Fruit fly (Drosophila melanogaster) whole organism, embryonic: ENCODE measurements around the gene CG11843.

Experiments used
- Adf1 ChIP-seq: fragments of 200-800 bp; sonication (Bioruptor generic); IDR thresholded peaks from 2 replicates; pipeline ENCODE4 v1.3.6; 2022; ENCODE audit warnings: missing biosample characterization, missing genetic modification characterization
- B-H2 ChIP-seq: fragments of 200-800 bp; sonication (Bioruptor generic); optimal IDR thresholded peaks from 2 replicates; lab custom pipeline; 2018; ENCODE audit warnings: missing biosample characterization, mild to moderate bottlenecking, missing genetic modification characterization
- CG10147 ChIP-seq: fragments of 200-800 bp; sonication (Bioruptor generic); optimal IDR thresholded peaks from 2 replicates; lab custom pipeline; 2019; ENCODE audit warnings: missing biosample characterization, mild to moderate bottlenecking, missing genetic modification characterization, moderate library complexity
- CG14860 ChIP-seq: fragments of 200-800 bp; sonication (Bioruptor generic); IDR thresholded peaks from 3 replicates; pipeline ENCODE4 v1.3.6; 2022; ENCODE audit warnings: missing biosample characterization, missing genetic modification characterization; ENCODE audit not compliant: partially characterized antibody
- CG14965 ChIP-seq: fragments of 200-800 bp; sonication (Bioruptor generic); optimal IDR thresholded peaks from 2 replicates; lab custom pipeline; 2016; ENCODE audit warnings: missing biosample characterization, missing genetic modification characterization, borderline replicate concordance
- CG15073 ChIP-seq: fragments of 200-800 bp; sonication (Bioruptor generic); optimal IDR thresholded peaks from 2 replicates; lab custom pipeline; 2016; ENCODE audit warnings: missing biosample characterization, missing genetic modification characterization
- CG1602 ChIP-seq: fragments of 200-800 bp; sonication (Bioruptor generic); optimal IDR thresholded peaks from 3 replicates; lab custom pipeline; 2016; ENCODE audit warnings: missing biosample characterization, missing genetic modification characterization
- CG17802 ChIP-seq: fragments of 200-800 bp; sonication (Bioruptor generic); optimal IDR thresholded peaks from 2 replicates; lab custom pipeline; 2018; ENCODE audit warnings: missing biosample characterization, mild to moderate bottlenecking, missing genetic modification characterization, moderate library complexity
- CG18764 ChIP-seq: fragments of 200-800 bp; sonication (Bioruptor generic); optimal IDR thresholded peaks from 3 replicates; lab custom pipeline; 2016; ENCODE audit warnings: missing biosample characterization, missing genetic modification characterization
- CG2120 ChIP-seq: fragments of 200-800 bp; sonication (Bioruptor generic); optimal IDR thresholded peaks from 3 replicates; lab custom pipeline; 2016; ENCODE audit warnings: missing biosample characterization, missing genetic modification characterization
- CG2678 ChIP-seq: fragments of 200-800 bp; sonication (Bioruptor generic); optimal IDR thresholded peaks from 3 replicates; lab custom pipeline; 2019; ENCODE audit warnings: missing biosample characterization, mild to moderate bottlenecking, missing genetic modification characterization, moderate library complexity
- CG31224 ChIP-seq: fragments of 200-800 bp; sonication (Bioruptor generic); IDR thresholded peaks from 2 replicates; pipeline ENCODE4 v1.3.6; 2022; ENCODE audit warnings: missing biosample characterization, missing genetic modification characterization
- CG31441 ChIP-seq: fragments of 200-800 bp; sonication (Bioruptor generic); IDR thresholded peaks from 2 replicates; pipeline ENCODE4 v1.3.6; 2022; ENCODE audit warnings: missing biosample characterization, missing genetic modification characterization
- CG3281 ChIP-seq: fragments of 200-800 bp; sonication (Bioruptor generic); optimal IDR thresholded peaks from 3 replicates; lab custom pipeline; 2017; ENCODE audit warnings: missing biosample characterization, mild to moderate bottlenecking, missing genetic modification characterization
- CG33213 ChIP-seq: fragments of 200-800 bp; sonication (Bioruptor generic); optimal IDR thresholded peaks from 3 replicates; lab custom pipeline; 2016; ENCODE audit warnings: missing biosample characterization, missing genetic modification characterization
- CG3847 ChIP-seq: fragments of 200-800 bp; sonication (Bioruptor generic); IDR thresholded peaks from 2 replicates; pipeline ENCODE4 v1.3.6; 2022; ENCODE audit warnings: missing biosample characterization, missing genetic modification characterization
- CG6689 ChIP-seq: fragments of 200-800 bp; sonication (Bioruptor generic); IDR thresholded peaks from 2 replicates; pipeline ENCODE4 v1.3.6; 2022; ENCODE audit warnings: missing biosample characterization, missing genetic modification characterization
- CG7372 ChIP-seq: fragments of 200-800 bp; sonication (Bioruptor generic); IDR thresholded peaks from 2 replicates; pipeline ENCODE4 v1.3.6; 2022; ENCODE audit warnings: missing biosample characterization, missing genetic modification characterization
- CG7556 ChIP-seq: fragments of 200-800 bp; sonication (Bioruptor generic); optimal IDR thresholded peaks from 2 replicates; lab custom pipeline; 2017; ENCODE audit warnings: missing biosample characterization, mild to moderate bottlenecking, missing genetic modification characterization
- CG7786 ChIP-seq: fragments of 200-800 bp; sonication (Bioruptor generic); optimal IDR thresholded peaks from 2 replicates; lab custom pipeline; 2016; ENCODE audit warnings: missing biosample characterization, missing genetic modification characterization
- Dfd ChIP-seq, 2 experiments: fragments of >200 bp; optimal IDR thresholded peaks; 2 replicates each; lab custom pipeline; 2017; ENCODE audit warnings: missing biosample characterization in 2 of 2, missing genetic modification characterization in 2 of 2
- Ets97D ChIP-seq: fragments of 200-800 bp; sonication (Bioruptor generic); optimal IDR thresholded peaks from 3 replicates; lab custom pipeline; 2016; ENCODE audit warnings: missing biosample characterization, missing genetic modification characterization
- GATAe ChIP-seq: fragments of 200-800 bp; sonication (Bioruptor generic); conservative IDR thresholded peaks from 2 replicates; pipeline ENCODE4 v1.3.6; 2022; ENCODE audit warnings: missing biosample characterization, missing genetic modification characterization
- Max ChIP-seq: fragments of 200-800 bp; sonication (Bioruptor generic); optimal IDR thresholded peaks from 2 replicates; lab custom pipeline; 2016; ENCODE audit warnings: missing biosample characterization, mild to moderate bottlenecking, missing genetic modification characterization
- NfI ChIP-seq: fragments of 200-800 bp; sonication (Bioruptor generic); optimal IDR thresholded peaks from 3 replicates; lab custom pipeline; 2018; ENCODE audit warnings: missing biosample characterization, mild to moderate bottlenecking, missing genetic modification characterization, moderate library complexity
- Scr ChIP-seq: fragments of 200-800 bp; sonication (Bioruptor generic); IDR thresholded peaks from 2 replicates; pipeline ENCODE4 v1.3.6; 2022; ENCODE audit warnings: missing biosample characterization, missing genetic modification characterization; ENCODE audit not compliant: partially characterized antibody
- Sox102F ChIP-seq: fragments of 200-800 bp; sonication (Bioruptor generic); optimal IDR thresholded peaks from 2 replicates; lab custom pipeline; 2018; ENCODE audit warnings: missing biosample characterization, mild to moderate bottlenecking, missing genetic modification characterization, moderate library complexity
- Spps ChIP-seq: fragments of 200-800 bp; sonication (Bioruptor generic); optimal IDR thresholded peaks from 2 replicates; lab custom pipeline; 2018; ENCODE audit warnings: missing biosample characterization, mild to moderate bottlenecking, missing genetic modification characterization
- bsh ChIP-seq, 2 experiments: fragments of 200-800 bp; sonication (Bioruptor generic); optimal IDR thresholded peaks; 2 replicates each; lab custom pipeline; 2017 to 2018; ENCODE audit warnings: mild to moderate bottlenecking in 2 of 2, missing biosample characterization in 2 of 2, missing genetic modification characterization in 2 of 2, moderate library complexity in 1 of 2
- cato ChIP-seq: fragments of 200-800 bp; sonication (Bioruptor generic); optimal IDR thresholded peaks from 2 replicates; lab custom pipeline; 2016; ENCODE audit warnings: missing biosample characterization, missing genetic modification characterization, borderline replicate concordance
- chif ChIP-seq, 2 experiments: fragments of 200-800 bp; sonication (Bioruptor generic); optimal IDR thresholded peaks; 3 replicates each; lab custom pipeline; 2016; ENCODE audit warnings: missing biosample characterization in 2 of 2, missing genetic modification characterization in 2 of 2
- cwo ChIP-seq: fragments of 200-800 bp; sonication (Bioruptor generic); optimal IDR thresholded peaks from 3 replicates; lab custom pipeline; 2017; ENCODE audit warnings: missing biosample characterization, missing genetic modification characterization, mild to moderate bottlenecking, moderate library complexity, missing genetic modification reagents
- dan ChIP-seq: fragments of 200-800 bp; sonication (Bioruptor generic); IDR thresholded peaks from 2 replicates; pipeline ENCODE4 v1.3.6; 2022; ENCODE audit warnings: missing biosample characterization, missing genetic modification characterization
- disco-r ChIP-seq: fragments of 200-800 bp; sonication (Bioruptor generic); optimal IDR thresholded peaks from 2 replicates; lab custom pipeline; 2016; ENCODE audit warnings: missing biosample characterization, missing genetic modification characterization
- dmrt11E ChIP-seq: fragments of 200-800 bp; sonication (Bioruptor generic); optimal IDR thresholded peaks from 3 replicates; lab custom pipeline; 2018; ENCODE audit warnings: missing biosample characterization, mild to moderate bottlenecking, missing genetic modification characterization, moderate library complexity
- fd3F ChIP-seq: fragments of 200-800 bp; sonication (Bioruptor generic); optimal IDR thresholded peaks from 2 replicates; lab custom pipeline; 2018; ENCODE audit warnings: missing biosample characterization, mild to moderate bottlenecking, missing genetic modification characterization, moderate library complexity
- gcm ChIP-seq: fragments of 200-800 bp; sonication (Bioruptor generic); optimal IDR thresholded peaks from 2 replicates; lab custom pipeline; 2019; ENCODE audit warnings: missing biosample characterization, mild to moderate bottlenecking, missing genetic modification characterization, moderate library complexity
- gem ChIP-seq: fragments of 200-800 bp; sonication (Bioruptor generic); optimal IDR thresholded peaks from 2 replicates; lab custom pipeline; 2019; ENCODE audit warnings: missing biosample characterization, mild to moderate bottlenecking, missing genetic modification characterization, moderate library complexity
- hb ChIP-seq: fragments of 200-800 bp; sonication (Bioruptor generic); IDR thresholded peaks from 3 replicates; pipeline ENCODE4 v1.3.6; 2022; ENCODE audit warnings: missing biosample characterization, missing genetic modification characterization; ENCODE audit not compliant: partially characterized antibody
- her ChIP-seq: fragments of 200-800 bp; sonication (Bioruptor generic); optimal IDR thresholded peaks from 2 replicates; lab custom pipeline; 2016; ENCODE audit warnings: missing biosample characterization, missing genetic modification characterization
- pho ChIP-seq: fragments of 200-800 bp; sonication (Bioruptor generic); optimal IDR thresholded peaks from 2 replicates; lab custom pipeline; 2016; ENCODE audit warnings: missing biosample characterization, missing genetic modification characterization
- pros ChIP-seq: fragments of 200-800 bp; sonication (Bioruptor generic); optimal IDR thresholded peaks from 3 replicates; lab custom pipeline; 2019; ENCODE audit warnings: missing biosample characterization, mild to moderate bottlenecking, missing genetic modification characterization, moderate library complexity
- pzg ChIP-seq: fragments of 200-800 bp; sonication (Bioruptor generic); optimal IDR thresholded peaks from 3 replicates; lab custom pipeline; 2018; ENCODE audit warnings: missing biosample characterization, mild to moderate bottlenecking, missing genetic modification characterization, moderate library complexity
- row ChIP-seq: fragments of 200-800 bp; sonication (Bioruptor generic); IDR thresholded peaks from 3 replicates; pipeline ENCODE4 v1.3.6; 2022; ENCODE audit warnings: missing biosample characterization, missing genetic modification characterization
- run ChIP-seq: fragments of 200-800 bp; sonication (Bioruptor generic); optimal IDR thresholded peaks from 3 replicates; lab custom pipeline; 2018; ENCODE audit warnings: missing biosample characterization, mild to moderate bottlenecking, missing genetic modification characterization
- sob ChIP-seq: fragments of 200-800 bp; sonication (Bioruptor generic); IDR thresholded peaks from 2 replicates; pipeline ENCODE4 v1.3.6; 2022; ENCODE audit warnings: missing biosample characterization, missing genetic modification characterization
- sqz ChIP-seq: fragments of 200-800 bp; sonication (Bioruptor generic); optimal IDR thresholded peaks from 3 replicates; lab custom pipeline; 2018; ENCODE audit warnings: missing biosample characterization, mild to moderate bottlenecking, missing genetic modification characterization
- sr ChIP-seq: fragments of 200-800 bp; sonication (Bioruptor generic); IDR thresholded peaks from 3 replicates; pipeline ENCODE4 v1.3.6; 2022; ENCODE audit warnings: missing biosample characterization, missing genetic modification characterization
- tio ChIP-seq: fragments of 200-800 bp; sonication (Bioruptor generic); optimal IDR thresholded peaks from 2 replicates; lab custom pipeline; 2017; ENCODE audit warnings: missing biosample characterization, missing genetic modification characterization, inconsistent platforms

The CG11843 gene

DNA sequence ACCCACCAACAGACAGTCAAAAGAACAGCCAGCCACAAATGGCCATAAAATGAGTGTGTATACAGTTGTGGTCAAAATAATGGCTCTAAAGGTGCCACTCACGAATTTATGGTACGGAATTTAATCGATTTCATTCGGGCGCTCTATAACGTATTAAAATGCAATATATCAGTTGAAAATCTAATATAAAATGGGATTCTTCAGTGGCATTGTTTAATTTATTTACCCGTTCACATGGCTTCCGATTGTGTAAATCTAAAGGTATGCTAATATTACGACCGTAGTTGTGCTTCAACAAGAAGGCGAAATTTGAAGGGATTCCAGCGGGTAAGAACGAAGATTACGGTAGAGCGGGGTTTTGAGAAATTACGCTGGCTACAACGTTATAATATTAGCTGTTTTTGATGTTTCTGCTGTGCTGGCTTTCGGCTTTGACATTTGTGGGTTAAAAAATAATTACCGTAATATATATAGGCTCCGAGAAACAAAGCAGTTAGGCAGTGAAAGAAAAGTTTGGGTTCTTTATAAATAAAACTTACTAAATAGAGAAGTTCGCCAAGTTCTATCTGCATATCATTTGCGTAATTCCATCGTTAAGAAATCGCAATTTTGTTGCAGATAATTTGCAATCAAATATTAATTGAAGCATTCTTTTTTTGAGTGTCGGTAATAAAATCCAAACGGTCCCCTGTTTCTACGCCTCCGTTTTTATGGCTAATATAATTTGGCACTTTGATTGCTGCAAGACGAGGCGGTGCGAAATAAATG lies 21.7 kb downstream of the CG11843 start (continued):
- TF ChIP-seq Scr (no peak), CG3281 (GFP tag; lab: Kevin White, UChicago) (peak; percentile 24), CG31441 (GFP tag; lab: Robert Waterston, UW) (no peak), sob (GFP tag; lab: Robert Waterston, UW) (0 out of 2 replicates have a peak, but pooled peaks have one; percentile 22), cwo (GFP tag; lab: Kevin White, UChicago) (peak; percentile 24), CG7556 (peak; percentile 45), CG7372 (GFP tag; lab: Robert Waterston, UW) (no peak), CG7786 (GFP tag; lab: Kevin White, UChicago) (peak; percentile 9), CG33213 (GFP tag; lab: Kevin White, UChicago) (no peak), chif (GFP tag; optimal IDR thresholded peaks at IDR 0.05; lab: Kevin White, UChicago) (peak in 1 of 2 experiments; percentile 6), CG2120 (GFP tag; lab: Kevin White, UChicago) (peak; percentile 47), CG3847 (GFP tag; lab: Robert Waterston, UW) (no peak), CG14965 (GFP tag; lab: Kevin White, UChicago) (no peak), gcm (GFP tag; lab: Kevin White, UChicago) (no peak), CG2678 (tag; lab: Kevin White, UChicago) (peak; percentile 55), pzg (no peak), CG10147 (GFP tag; lab: Kevin White, UChicago) (peak; percentile 29), tio (GFP tag; lab: Kevin White, UChicago) (no peak), Sox102F (GFP tag; lab: Kevin White, UChicago) (peak; percentile 34), her (GFP tag; lab: Kevin White, UChicago) (no peak), hb (GFP tag; lab: Robert Waterston, UW) (no peak), run (tag; lab: Kevin White, UChicago) (peak; percentile 28), Adf1 (GFP tag; lab: Robert Waterston, UW) (no peak), gem (tag; lab: Kevin White, UChicago) (peak; percentile 43), CG18764 (no peak), CG6689 (no peak), CG14860 (GFP tag; lab: Robert Waterston, UW) (no peak), CG15073 (GFP tag; lab: Kevin White, UChicago) (no peak), fd3F (GFP tag; lab: Kevin White, UChicago) (no peak), pros (GFP tag; lab: Kevin White, UChicago) (peak; percentile 10), sr (no peak), bsh (GFP tag; optimal IDR thresholded peaks at IDR 0.05; lab: Kevin White, UChicago) (peak in 1 of 2 experiments; percentile 4), dmrt11E (tag; lab: Kevin White, UChicago) (no peak), dan (no peak), CG31224 (GFP tag; lab: Robert Waterston, UW) (no peak), CG1602 (no peak), GATAe (GFP tag; lab: Robert Waterston, UW) (no peak), row (GFP tag; lab: Robert Waterston, UW) (peak; percentile 24; the same call in 1 of the 3 replicates), Max (no peak), Spps (no peak), NfI (peak; percentile 10), sqz (GFP tag; lab: Kevin White, UChicago) (no peak), disco-r (no peak), CG17802 (tag; lab: Kevin White, UChicago) (no peak), Ets97D (GFP tag; lab: Kevin White, UChicago) (no peak), cato (GFP tag; lab: Kevin White, UChicago) (no peak), pho (GFP tag; lab: Kevin White, UChicago) (no peak), B-H2 (GFP tag; lab: Kevin White, UChicago) (no peak), Dfd (GFP tag; optimal IDR thresholded peaks at IDR 0.05; lab: Kevin White, UChicago) (no peak)
